Worm (Caenorhabditis elegans): ENCODE measurements around the gene srw-101.

DNA sequence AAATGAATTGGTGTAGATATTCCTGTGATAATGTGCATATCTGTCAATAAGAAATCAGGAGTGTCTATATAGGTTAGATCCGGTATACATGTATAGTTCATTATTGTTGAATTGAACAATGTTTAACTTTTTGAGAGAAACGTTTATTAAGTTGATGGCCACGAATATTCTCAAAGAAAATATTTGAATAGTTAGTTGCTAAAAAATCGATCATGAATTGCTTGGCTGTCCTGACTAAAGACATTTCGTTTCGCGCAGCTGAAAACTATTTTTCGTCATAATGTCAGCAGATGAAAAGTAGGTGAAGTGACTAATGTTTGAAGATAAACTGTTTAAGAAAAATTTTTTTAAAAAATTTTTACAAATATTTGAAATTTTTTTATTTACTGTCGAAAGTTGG, 29.4 kb downstream of the srw-101 start, which contains the start of gene srh-199:
- no peak for TF ChIP-seq hnd-1 (tag; optimal IDR thresholded peaks at IDR 0.05)
- TF ChIP-seq sea-1 (GFP tag; conservative IDR thresholded peaks at IDR 0.05): no peak
- no peak for TF ChIP-seq ama-1 (optimal IDR thresholded peaks at IDR 0.05)
- TF ChIP-seq ceh-36 (tag; optimal IDR thresholded peaks at IDR 0.05): no peak
- TF ChIP-seq hmg-4 (GFP tag; optimal IDR thresholded peaks at IDR 0.05): no peak
- TF ChIP-seq F13C5.2 (tag; optimal IDR thresholded peaks at IDR 0.05): no peak
- TF ChIP-seq aly-1 (tag; optimal IDR thresholded peaks at IDR 0.05): no peak
- TF ChIP-seq flt-1 (GFP tag; IDR thresholded peaks at IDR 0.05): no peak
- no peak for TF ChIP-seq scrt-1 (GFP tag; IDR thresholded peaks at IDR 0.05)

All from whole organism, early embryonic.